Worm (Caenorhabditis elegans): ENCODE data around the gene srh-109.

Gene srh-109

DNA sequence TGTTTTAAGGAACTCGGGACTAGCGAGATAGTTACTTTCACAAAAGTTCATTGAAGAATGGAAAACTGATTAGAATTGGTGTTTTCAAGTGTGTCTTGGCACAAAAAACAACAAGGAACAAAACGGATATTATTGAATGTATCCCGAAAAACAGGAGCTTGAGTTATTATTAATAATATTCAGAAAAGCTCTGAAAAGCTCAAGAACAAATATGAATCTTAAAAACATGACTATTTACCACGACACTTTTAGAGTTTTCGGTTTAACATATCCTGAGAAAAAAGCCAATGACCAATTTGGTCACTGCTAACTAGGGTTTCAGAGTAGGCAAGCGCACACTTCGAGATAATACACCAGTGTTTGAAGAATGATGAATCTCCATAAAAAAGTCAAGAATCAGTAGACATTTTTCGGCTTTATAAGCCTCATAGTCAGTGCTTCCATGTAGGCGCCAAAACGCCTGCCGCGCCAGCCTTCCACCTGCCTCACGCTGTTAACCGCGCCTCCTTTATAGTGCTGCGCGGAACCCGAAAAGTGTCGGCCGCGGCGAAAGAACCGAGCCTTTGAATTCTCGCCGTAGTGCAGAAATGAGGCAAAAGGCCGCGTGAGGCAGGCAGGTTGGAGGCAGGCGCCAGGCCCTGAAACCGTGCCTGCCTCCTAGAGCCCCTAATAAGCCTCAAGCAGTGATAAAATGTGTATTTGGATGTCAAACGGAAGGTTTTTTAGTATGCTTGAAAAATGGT lies 8.1 kb downstream of the srh-109 start, which contains the start of gene srh-236:
srh-236 (minus strand) TSS at position 51 of the 743 bp plus-strand sequence.
- TF ChIP-seq set-16 (GFP tag; IDR thresholded peaks at IDR 0.05), result peak; percentile 86
- no peak for TF ChIP-seq aly-2 (tag; optimal IDR thresholded peaks at IDR 0.05)
- TF ChIP-seq F37D6.2 (tag; optimal IDR thresholded peaks at IDR 0.05), result no peak
- TF ChIP-seq zfp-2 (tag; optimal IDR thresholded peaks at IDR 0.05), result no peak
- TF ChIP-seq nhr-6 (tag; optimal IDR thresholded peaks at IDR 0.05), result no peak
- no peak for TF ChIP-seq mxl-3 (GFP tag; optimal IDR thresholded peaks at IDR 0.05)

DNA sequence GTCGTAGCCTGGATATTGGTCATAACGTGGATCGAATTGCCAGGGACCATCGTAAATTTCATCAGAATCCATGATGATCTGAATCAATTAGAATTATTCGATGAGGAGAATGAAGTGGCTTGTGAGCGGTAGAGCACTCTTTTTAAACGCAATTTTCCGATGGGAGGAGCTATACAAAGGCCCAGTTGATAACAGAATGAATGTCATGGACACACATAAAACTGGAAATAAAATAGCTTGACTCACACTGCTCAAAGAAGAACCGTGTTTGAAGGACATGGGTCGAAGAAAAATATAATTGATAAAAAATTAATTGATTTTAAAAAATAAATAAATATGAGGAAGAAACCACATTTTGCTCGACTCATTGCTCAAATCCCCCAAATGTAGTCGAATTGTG lies 12.2 kb downstream of the srh-109 start, which contains the start of gene Y68A4A.13:
Y68A4A.13 (minus strand) TSS at position 101 of the 400 bp plus-strand sequence.
- TF ChIP-seq aha-1 (tag) (peak; percentile 44), hif-1 (tag; optimal IDR thresholded peaks at IDR 0.05) (no peak), Y48G9A.11 (GFP tag; IDR thresholded peaks at IDR 0.05) (no peak), vab-7 (GFP tag; IDR thresholded peaks at IDR 0.05) (no peak), spr-3 (GFP tag; optimal IDR thresholded peaks at IDR 0.05) (no peak), F10B5.3 (tag; optimal IDR thresholded peaks at IDR 0.05) (no peak), gei-8 (GFP tag; optimal IDR thresholded peaks at IDR 0.05) (no peak), Y105C5A.15 (GFP tag; IDR thresholded peaks at IDR 0.05) (no peak)

DNA sequence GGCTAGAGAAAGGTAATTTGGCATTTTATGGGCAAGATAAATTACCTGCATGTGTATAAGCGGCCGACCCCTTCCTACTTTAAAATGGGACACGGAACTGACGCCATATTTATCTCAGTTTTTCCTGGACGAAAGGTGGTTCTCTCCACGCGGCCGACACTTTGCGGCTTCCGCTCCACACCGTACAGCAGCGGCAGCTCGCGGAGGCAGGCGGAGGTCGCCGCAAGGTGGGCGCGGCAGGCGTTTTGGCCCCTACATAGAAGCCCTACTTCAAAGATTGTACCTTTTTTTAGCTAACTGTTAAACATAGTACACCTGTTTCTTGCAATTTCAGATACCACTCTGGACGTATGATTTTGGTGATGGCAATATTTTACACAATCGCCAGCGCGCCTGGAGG lies 13.8 kb downstream of the srh-109 start:
- TF ChIP-seq set-16 (GFP tag; IDR thresholded peaks at IDR 0.05), result peak; percentile 92
- no peak for TF ChIP-seq nhr-25 (tag; optimal IDR thresholded peaks at IDR 0.05; ENCODE audit: borderline replicate concordance, insufficient read depth)

DNA sequence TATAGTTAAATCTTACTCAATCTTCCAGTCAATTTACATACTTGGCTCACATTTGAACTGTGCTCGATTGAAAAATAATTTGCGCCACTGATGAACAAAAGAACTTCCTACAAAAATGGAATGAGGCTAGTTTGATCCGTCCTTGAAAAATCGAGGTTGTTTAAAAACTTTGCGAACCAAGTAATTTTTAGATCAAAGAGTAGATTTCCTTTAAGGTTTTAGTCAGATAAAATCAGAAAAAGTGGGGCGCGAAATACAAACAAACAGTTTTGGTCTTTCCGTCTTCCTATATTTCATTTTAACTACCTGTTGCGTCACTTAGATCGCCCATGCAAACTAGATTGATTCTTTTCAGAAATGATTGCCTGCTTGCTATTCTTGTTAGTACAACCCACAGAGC lies 18.4 kb downstream of the srh-109 start, which contains the start of gene Y68A4A.10:
Y68A4A.10 (plus strand) TSS at position 301 of the 400 bp plus-strand sequence.
- TF ChIP-seq mep-1 (tag; optimal IDR thresholded peaks at IDR 0.05) (no peak), aha-1 (tag) (peak; percentile 8)

DNA sequence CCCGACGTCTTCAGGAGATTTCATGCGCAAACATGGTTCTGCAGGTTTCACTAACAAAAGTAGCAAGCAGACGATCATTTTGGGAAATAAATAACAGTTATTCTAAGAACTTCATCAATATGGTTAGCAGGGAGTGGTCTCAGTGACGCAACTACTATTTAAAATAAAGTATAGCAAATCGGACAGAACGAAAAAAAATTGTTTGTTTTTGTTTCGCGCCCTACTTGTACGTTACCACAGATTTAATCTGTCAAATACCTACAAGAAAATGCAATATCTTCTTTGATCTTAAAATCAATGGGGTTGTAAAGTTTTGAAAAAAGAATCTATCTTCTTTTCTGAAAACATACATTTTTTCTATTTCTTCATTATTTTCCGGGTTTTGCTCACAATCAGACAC lies 21.3 kb downstream of the srh-109 start, which contains the start of gene srz-96:
srz-96 (plus strand) TSS at position 301 of the 400 bp plus-strand sequence.
- TF ChIP-seq dmd-9 (GFP tag; IDR thresholded peaks at IDR 0.05), result no peak

DNA sequence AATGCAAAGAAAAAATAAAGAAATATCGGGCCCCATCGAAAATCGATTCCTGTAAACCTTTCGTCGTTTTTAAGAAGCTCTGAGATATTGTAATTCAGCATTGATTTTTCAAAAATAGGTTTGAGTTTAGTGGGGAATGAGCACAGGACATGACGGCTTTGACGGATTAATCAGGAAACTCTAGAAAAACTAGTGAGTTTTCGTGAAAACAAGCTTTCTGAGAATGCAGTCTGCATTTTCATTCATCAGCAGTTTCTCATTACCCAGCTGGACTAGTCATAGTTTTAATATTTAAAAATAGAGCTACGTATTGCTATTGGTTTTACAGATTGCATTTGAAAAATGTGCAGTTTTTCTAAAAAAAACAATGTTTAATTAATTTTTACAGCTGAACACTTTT lies 28.0 kb downstream of the srh-109 start, which contains the start of gene srz-47:
srz-47 (minus strand) TSS at position 101 of the 400 bp plus-strand sequence.
- TF ChIP-seq ceh-62 (tag; optimal IDR thresholded peaks at IDR 0.05), result no peak
- TF ChIP-seq lin-39 (tag; optimal IDR thresholded peaks at IDR 0.05), result no peak
- no peak for TF ChIP-seq zip-2 (tag; optimal IDR thresholded peaks at IDR 0.05)
- TF ChIP-seq zag-1 (tag; optimal IDR thresholded peaks at IDR 0.05), result no peak
- no peak for TF ChIP-seq nhr-102 (tag; optimal IDR thresholded peaks at IDR 0.05)
- TF ChIP-seq F10B5.3 (tag; optimal IDR thresholded peaks at IDR 0.05), result no peak
- no peak for TF ChIP-seq snpc-4 (tag; optimal IDR thresholded peaks at IDR 0.05)
- no peak for TF ChIP-seq lin-1 (GFP tag; IDR thresholded peaks at IDR 0.05)
- TF ChIP-seq dmd-9 (GFP tag; IDR thresholded peaks at IDR 0.05), result no peak
- no peak for TF ChIP-seq ces-1 (GFP tag; optimal IDR thresholded peaks at IDR 0.05)
- TF ChIP-seq daf-12 (tag; optimal IDR thresholded peaks at IDR 0.05), result no peak
- no peak for TF ChIP-seq F37D6.2 (tag; optimal IDR thresholded peaks at IDR 0.05)
- TF ChIP-seq unc-130 (GFP tag; optimal IDR thresholded peaks at IDR 0.05), result no peak
- no peak for TF ChIP-seq nhr-11 (tag; optimal IDR thresholded peaks at IDR 0.05)
- TF ChIP-seq lin-13 (GFP tag; optimal IDR thresholded peaks at IDR 0.05), result no peak
- no peak for TF ChIP-seq lin-15B (tag; optimal IDR thresholded peaks at IDR 0.05)
- TF ChIP-seq unc-62 (GFP tag; optimal IDR thresholded peaks at IDR 0.05 in 1 of 2), result no peak
- TF ChIP-seq unc-62 (tag; optimal IDR thresholded peaks at IDR 0.05), result no peak
- no peak for TF ChIP-seq F44E2.7 (GFP tag; IDR thresholded peaks at IDR 0.05)

Measured in whole organism, L4 larva.